Fruit fly (Drosophila melanogaster) whole organism, embryonic: ENCODE measurements around the gene Wwox.

Source experiments
- Abd-B ChIP-seq: fragments of 200-800 bp; sonication (Bioruptor generic); optimal IDR thresholded peaks from 2 replicates; lab custom pipeline; 2018; ENCODE audit warnings: missing biosample characterization, mild to moderate bottlenecking, missing genetic modification characterization, moderate library complexity
- CG12104 ChIP-seq: fragments of 200-800 bp; sonication (Bioruptor generic); optimal IDR thresholded peaks from 3 replicates; lab custom pipeline; 2016; ENCODE audit warnings: missing biosample characterization, missing genetic modification characterization
- CG15011 ChIP-seq: fragments of 200-800 bp; sonication (Bioruptor generic); optimal IDR thresholded peaks from 3 replicates; lab custom pipeline; 2018; ENCODE audit warnings: missing biosample characterization, mild to moderate bottlenecking, missing genetic modification characterization
- CG17186 ChIP-seq: fragments of 200-800 bp; sonication (Bioruptor generic); optimal IDR thresholded peaks from 3 replicates; lab custom pipeline; 2017; ENCODE audit warnings: missing biosample characterization, missing genetic modification reagents, missing genetic modification characterization
- CG17802 ChIP-seq: fragments of 200-800 bp; sonication (Bioruptor generic); optimal IDR thresholded peaks from 2 replicates; lab custom pipeline; 2018; ENCODE audit warnings: missing biosample characterization, mild to moderate bottlenecking, missing genetic modification characterization, moderate library complexity
- CG18476 ChIP-seq: fragments of 200-800 bp; sonication (Bioruptor generic); optimal IDR thresholded peaks from 2 replicates; lab custom pipeline; 2016; ENCODE audit warnings: missing biosample characterization, mild to moderate bottlenecking, missing genetic modification characterization
- CG2712 ChIP-seq: fragments of 200-800 bp; optimal IDR thresholded peaks from 3 replicates; lab custom pipeline; 2019; ENCODE audit warnings: missing biosample characterization, mild to moderate bottlenecking, missing genetic modification characterization, moderate library complexity
- CG34224 ChIP-seq: fragments of 200-800 bp; sonication (Bioruptor generic); IDR thresholded peaks from 3 replicates; pipeline ENCODE4 v1.3.6; 2022; ENCODE audit warnings: missing biosample characterization, missing genetic modification characterization; ENCODE audit not compliant: partially characterized antibody
- CG4707 ChIP-seq: fragments of 200-800 bp; sonication (Bioruptor generic); optimal IDR thresholded peaks from 2 replicates; lab custom pipeline; 2018; ENCODE audit warnings: missing biosample characterization, mild to moderate bottlenecking, missing genetic modification characterization, moderate library complexity
- CG7556 ChIP-seq: fragments of 200-800 bp; sonication (Bioruptor generic); optimal IDR thresholded peaks from 2 replicates; lab custom pipeline; 2017; ENCODE audit warnings: missing biosample characterization, mild to moderate bottlenecking, missing genetic modification characterization
- CG7928 ChIP-seq: fragments of 200-800 bp; sonication (Bioruptor generic); optimal IDR thresholded peaks from 2 replicates; lab custom pipeline; 2017; ENCODE audit warnings: missing biosample characterization, mild to moderate bottlenecking, missing genetic modification characterization
- CG8359 ChIP-seq: fragments of 200-800 bp; sonication (Bioruptor generic); optimal IDR thresholded peaks from 2 replicates; lab custom pipeline; 2017; ENCODE audit warnings: missing biosample characterization, mild to moderate bottlenecking, missing genetic modification characterization, borderline replicate concordance
- CoRest ChIP-seq: fragments of 200-800 bp; sonication (Bioruptor generic); optimal IDR thresholded peaks from 3 replicates; lab custom pipeline; 2018; ENCODE audit warnings: missing biosample characterization, mild to moderate bottlenecking, missing genetic modification characterization, moderate library complexity
- E2f1 ChIP-seq: fragments of 200-800 bp; sonication (Bioruptor generic); IDR thresholded peaks from 2 replicates; pipeline ENCODE4 v1.3.6; 2022; ENCODE audit warnings: missing biosample characterization, missing genetic modification characterization
- Hand ChIP-seq: fragments of 200-800 bp; sonication (Bioruptor generic); optimal IDR thresholded peaks from 2 replicates; lab custom pipeline; 2017; ENCODE audit warnings: mild to moderate bottlenecking, missing biosample characterization, missing genetic modification reagents, missing genetic modification characterization
- Lim3 ChIP-seq: fragments of 200-800 bp; sonication (Bioruptor generic); IDR thresholded peaks from 2 replicates; pipeline ENCODE4 v1.3.6; 2022; ENCODE audit warnings: missing biosample characterization, missing genetic modification characterization
- NK7.1 ChIP-seq: fragments of 200-800 bp; sonication (Bioruptor generic); optimal IDR thresholded peaks from 3 replicates; lab custom pipeline; 2016; ENCODE audit warnings: missing biosample characterization, missing genetic modification characterization
- Nf-YC ChIP-seq: fragments of 200-800 bp; optimal IDR thresholded peaks from 3 replicates; lab custom pipeline; 2019; ENCODE audit warnings: missing biosample characterization, mild to moderate bottlenecking, missing genetic modification characterization, moderate library complexity
- Side ChIP-seq: fragments of 200-800 bp; sonication (Bioruptor generic); optimal IDR thresholded peaks from 2 replicates; lab custom pipeline; 2016; ENCODE audit warnings: missing biosample characterization, missing genetic modification characterization
- Spps ChIP-seq: fragments of 200-800 bp; sonication (Bioruptor generic); optimal IDR thresholded peaks from 2 replicates; lab custom pipeline; 2018; ENCODE audit warnings: missing biosample characterization, mild to moderate bottlenecking, missing genetic modification characterization
- Ssrp ChIP-seq: fragments of 200-800 bp; sonication (Bioruptor generic); optimal IDR thresholded peaks from 2 replicates; lab custom pipeline; 2018; ENCODE audit warnings: missing biosample characterization, mild to moderate bottlenecking, missing genetic modification characterization, moderate library complexity
- Trl ChIP-seq, 3 experiments: fragments of >200 bp in 2 of 3; fragments of 200-800 bp in 1 of 3; sonication (Bioruptor generic) in 1 of 3; optimal IDR thresholded peaks; 2 replicates in 1 of 3; 3 replicates in 2 of 3; lab custom pipeline; 2016 to 2017; ENCODE audit warnings: missing biosample characterization in 1 of 3, missing genetic modification characterization in 1 of 3
- abd-A ChIP-seq: fragments of 200-800 bp; sonication (Bioruptor generic); optimal IDR thresholded peaks from 3 replicates; lab custom pipeline; 2019; ENCODE audit warnings: missing biosample characterization, mild to moderate bottlenecking, missing genetic modification characterization, moderate library complexity
- al ChIP-seq: fragments of 200-800 bp; sonication (Bioruptor generic); IDR thresholded peaks from 2 replicates; pipeline ENCODE4 v1.3.6; 2022; ENCODE audit warnings: missing biosample characterization, missing genetic modification characterization
- ase ChIP-seq: fragments of 200-800 bp; sonication (Bioruptor generic); IDR thresholded peaks from 3 replicates; pipeline ENCODE4 v1.3.6; 2022; ENCODE audit warnings: missing biosample characterization, missing genetic modification characterization
- cg ChIP-seq: fragments of 200-800 bp; sonication (Bioruptor generic); optimal IDR thresholded peaks from 3 replicates; lab custom pipeline; 2019; ENCODE audit warnings: missing biosample characterization, mild to moderate bottlenecking, missing genetic modification characterization, moderate library complexity
- chm ChIP-seq: fragments of 200-800 bp; sonication (Bioruptor generic); IDR thresholded peaks from 2 replicates; pipeline ENCODE4 v1.3.6; 2022; ENCODE audit warnings: missing biosample characterization, missing genetic modification characterization
- ci ChIP-seq: fragments of 200-800 bp; sonication (Bioruptor generic); IDR thresholded peaks from 3 replicates; pipeline ENCODE4 v1.3.6; 2022; ENCODE audit warnings: missing biosample characterization, missing genetic modification characterization
- crp ChIP-seq, 2 experiments: fragments of 200-800 bp; sonication (Bioruptor generic); optimal IDR thresholded peaks; 2 replicates in 1 of 2; 3 replicates in 1 of 2; lab custom pipeline; 2017; ENCODE audit warnings: missing biosample characterization in 2 of 2, missing genetic modification characterization in 2 of 2, mild to moderate bottlenecking in 1 of 2, moderate library complexity in 1 of 2
- da ChIP-seq: fragments of 200-800 bp; sonication (Bioruptor generic); optimal IDR thresholded peaks from 2 replicates; lab custom pipeline; 2016; ENCODE audit warnings: missing biosample characterization, missing genetic modification characterization
- fd102C ChIP-seq: fragments of 200-800 bp; sonication (Bioruptor generic); optimal IDR thresholded peaks from 2 replicates; lab custom pipeline; 2018; ENCODE audit warnings: missing biosample characterization, mild to moderate bottlenecking, missing genetic modification characterization, moderate library complexity
- fd3F ChIP-seq: fragments of 200-800 bp; sonication (Bioruptor generic); optimal IDR thresholded peaks from 2 replicates; lab custom pipeline; 2018; ENCODE audit warnings: missing biosample characterization, mild to moderate bottlenecking, missing genetic modification characterization, moderate library complexity
- ftz-f1 ChIP-seq: fragments of 200-800 bp; sonication (Bioruptor generic); optimal IDR thresholded peaks from 2 replicates; lab custom pipeline; 2016; ENCODE audit warnings: missing biosample characterization, missing genetic modification characterization
- lab ChIP-seq: fragments of 200-800 bp; sonication (Bioruptor generic); optimal IDR thresholded peaks from 3 replicates; lab custom pipeline; 2017; ENCODE audit warnings: missing biosample characterization, missing genetic modification characterization, mild to moderate bottlenecking, moderate library complexity, missing genetic modification reagents
- pfk ChIP-seq: fragments of 200-800 bp; sonication (Bioruptor generic); optimal IDR thresholded peaks from 2 replicates; lab custom pipeline; 2018; ENCODE audit warnings: missing biosample characterization, mild to moderate bottlenecking, missing genetic modification characterization, moderate library complexity
- pho ChIP-seq: fragments of 200-800 bp; sonication (Bioruptor generic); optimal IDR thresholded peaks from 2 replicates; lab custom pipeline; 2016; ENCODE audit warnings: missing biosample characterization, missing genetic modification characterization
- prd ChIP-seq, 3 experiments: fragments of >200 bp in 2 of 3; fragments of 200-800 bp in 1 of 3; sonication (Bioruptor generic) in 1 of 3; optimal IDR thresholded peaks in 2 of 3; IDR thresholded peaks in 1 of 3; 2 replicates in 2 of 3; 3 replicates in 1 of 3; pipeline versions ENCODE4 v1.3.6 to Lab custom; 2017 to 2022; ENCODE audit warnings: missing biosample characterization in 1 of 3, missing genetic modification characterization in 1 of 3
- pros ChIP-seq: fragments of 200-800 bp; sonication (Bioruptor generic); optimal IDR thresholded peaks from 3 replicates; lab custom pipeline; 2019; ENCODE audit warnings: missing biosample characterization, mild to moderate bottlenecking, missing genetic modification characterization, moderate library complexity
- pum ChIP-seq: fragments of 200-800 bp; sonication (Bioruptor generic); optimal IDR thresholded peaks from 2 replicates; lab custom pipeline; 2016; ENCODE audit warnings: missing biosample characterization, missing genetic modification characterization
- ro ChIP-seq: fragments of 200-800 bp; sonication (Bioruptor generic); IDR thresholded peaks from 2 replicates; pipeline ENCODE4 v1.3.6; 2022; ENCODE audit warnings: missing biosample characterization, missing genetic modification characterization
- run ChIP-seq: fragments of 200-800 bp; sonication (Bioruptor generic); optimal IDR thresholded peaks from 3 replicates; lab custom pipeline; 2018; ENCODE audit warnings: missing biosample characterization, mild to moderate bottlenecking, missing genetic modification characterization
- scrt ChIP-seq: fragments of 200-800 bp; sonication (Bioruptor generic); optimal IDR thresholded peaks from 2 replicates; lab custom pipeline; 2018; ENCODE audit warnings: missing biosample characterization, mild to moderate bottlenecking, missing genetic modification characterization, moderate library complexity
- sens-2 ChIP-seq: fragments of 200-800 bp; sonication (Bioruptor generic); IDR thresholded peaks from 2 replicates; pipeline ENCODE4 v1.3.6; 2022; ENCODE audit warnings: missing biosample characterization, missing genetic modification characterization
- sqz ChIP-seq: fragments of 200-800 bp; sonication (Bioruptor generic); optimal IDR thresholded peaks from 3 replicates; lab custom pipeline; 2018; ENCODE audit warnings: missing biosample characterization, mild to moderate bottlenecking, missing genetic modification characterization
- toy ChIP-seq: fragments of 200-800 bp; sonication (Bioruptor generic); IDR thresholded peaks from 2 replicates; pipeline ENCODE4 v1.3.6; 2022; ENCODE audit warnings: missing biosample characterization, missing genetic modification characterization
- twi ChIP-seq: fragments of 200-800 bp; optimal IDR thresholded peaks from 2 replicates; lab custom pipeline; 2019; ENCODE audit warnings: missing biosample characterization, mild to moderate bottlenecking, missing genetic modification characterization, moderate library complexity
- unc-4 ChIP-seq: fragments of 200-800 bp; sonication (Bioruptor generic); IDR thresholded peaks from 2 replicates; pipeline ENCODE4 v1.3.6; 2022; ENCODE audit warnings: missing biosample characterization, missing genetic modification characterization; ENCODE audit not compliant: partially characterized antibody
- z ChIP-seq: fragments of 200-800 bp; sonication (Bioruptor generic); IDR thresholded peaks from 3 replicates; pipeline ENCODE4 v1.3.6; 2022; ENCODE audit warnings: missing biosample characterization, missing genetic modification characterization
- zfh1 ChIP-seq: fragments of 200-800 bp; sonication (Bioruptor generic); IDR thresholded peaks from 3 replicates; pipeline ENCODE4 v1.3.6; 2022; ENCODE audit warnings: missing biosample characterization, missing genetic modification characterization

The Wwox gene

DNA sequence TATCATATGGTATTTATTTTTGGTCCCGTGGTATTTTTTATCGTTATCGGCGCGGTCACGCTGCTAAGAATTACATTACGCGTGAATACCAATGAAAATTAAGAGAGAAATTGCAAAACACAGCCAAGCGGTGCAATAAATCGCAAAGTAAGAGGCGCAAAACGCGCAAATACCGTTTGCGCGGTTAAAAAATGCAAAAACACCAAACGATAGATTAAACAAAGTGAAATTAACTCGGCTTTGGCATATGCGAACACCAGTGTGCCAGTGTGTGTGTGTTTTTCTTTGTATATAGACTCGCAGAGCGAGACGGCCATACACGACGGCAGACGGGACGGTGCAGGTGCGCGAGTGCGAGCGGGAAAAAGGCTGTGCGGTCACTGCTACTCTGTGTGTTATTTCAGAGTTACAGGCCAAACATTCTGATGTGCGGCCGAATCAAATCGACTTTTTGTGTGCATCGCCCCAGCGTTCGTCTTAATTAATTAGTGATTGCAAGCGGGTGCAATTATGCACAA is 26.7 kb upstream of the Wwox start, which contains the start of gene Cka (continued):
- peak; percentile 48; the same call in 2 of the 3 replicates for TF ChIP-seq ci (GFP tag; lab: Robert Waterston, UW)
- TF ChIP-seq run (tag; lab: Kevin White, UChicago) = no peak
- peak; percentile 97 for TF ChIP-seq cg (GFP tag; lab: Kevin White, UChicago)
- no peak for TF ChIP-seq CG15011 (GFP tag; lab: Kevin White, UChicago)
- TF ChIP-seq z (GFP tag; lab: Robert Waterston, UW) = no peak
- peak; percentile 54; the same call in 1 of the 2 replicates for TF ChIP-seq chm (GFP tag; lab: Robert Waterston, UW)
- no peak for TF ChIP-seq CG7928 (GFP tag; lab: Kevin White, UChicago)
- TF ChIP-seq scrt (GFP tag; lab: Kevin White, UChicago) = no peak
- no peak for TF ChIP-seq prd (optimal IDR thresholded peaks at IDR 0.05; lab: Kevin White, UChicago)
- peak; percentile 41; the same call in 1 of the 3 replicates for TF ChIP-seq prd (GFP tag; IDR thresholded peaks at IDR 0.05; lab: Robert Waterston, UW)
- TF ChIP-seq twi (tag; lab: Kevin White, UChicago) = peak; percentile 12
- no peak for TF ChIP-seq da
- TF ChIP-seq sqz (GFP tag; lab: Kevin White, UChicago) = peak; percentile 47
- TF ChIP-seq Abd-B (GFP tag; lab: Kevin White, UChicago) = peak; percentile 11
- TF ChIP-seq crp (GFP tag; optimal IDR thresholded peaks at IDR 0.05; lab: Kevin White, UChicago) = no peak
- peak; percentile 2 for TF ChIP-seq Hand (GFP tag; lab: Kevin White, UChicago)
- no peak for TF ChIP-seq Side (GFP tag; lab: Kevin White, UChicago)
- TF ChIP-seq Nf-YC = peak; percentile 81
- TF ChIP-seq pros (GFP tag; lab: Kevin White, UChicago) = no peak
- TF ChIP-seq Trl (optimal IDR thresholded peaks at IDR 0.05; lab: Kevin White, UChicago) = no peak
- no peak for TF ChIP-seq Trl (GFP tag; optimal IDR thresholded peaks at IDR 0.05; lab: Kevin White, UChicago)
- no peak for TF ChIP-seq CG18476 (GFP tag; lab: Kevin White, UChicago)
- TF ChIP-seq Spps (tag; lab: Kevin White, UChicago) = no peak
- no peak for TF ChIP-seq NK7.1 (GFP tag; lab: Kevin White, UChicago)
- TF ChIP-seq CG4707 (GFP tag; lab: Kevin White, UChicago) = no peak
- TF ChIP-seq zfh1 = no peak
- no peak for TF ChIP-seq pho
- peak; percentile 46 for TF ChIP-seq lab (GFP tag; lab: Kevin White, UChicago)
- peak; percentile 3 for TF ChIP-seq pfk (GFP tag; lab: Kevin White, UChicago)
- TF ChIP-seq Lim3 (GFP tag; lab: Robert Waterston, UW) = no peak
- no peak for TF ChIP-seq abd-A
- TF ChIP-seq al = no peak
- no peak for TF ChIP-seq sens-2 (GFP tag; lab: Robert Waterston, UW)
- TF ChIP-seq CG17186 (GFP tag; lab: Kevin White, UChicago) = peak; percentile 36
- TF ChIP-seq CG7556 = no peak
- no peak for TF ChIP-seq CG8359 (GFP tag; lab: Kevin White, UChicago)
- TF ChIP-seq fd3F (GFP tag; lab: Kevin White, UChicago) = no peak
- no peak for TF ChIP-seq Ssrp (tag; lab: Kevin White, UChicago)
- TF ChIP-seq CG2712 (tag; lab: Kevin White, UChicago) = no peak
- no peak for TF ChIP-seq CG12104 (GFP tag; lab: Kevin White, UChicago)
- no peak for TF ChIP-seq pum
- no peak for TF ChIP-seq CoRest (tag; lab: Kevin White, UChicago)
- peak; percentile 69 for TF ChIP-seq ftz-f1 (GFP tag; lab: Kevin White, UChicago)
- TF ChIP-seq fd102C = no peak
- TF ChIP-seq E2f1 (GFP tag; lab: Robert Waterston, UW) = no peak
- 0 out of 3 replicates have a peak, but pooled peaks have one; percentile 28 for TF ChIP-seq ase (GFP tag; lab: Robert Waterston, UW)
- peak; percentile 34; the same call in 1 of the 3 replicates for TF ChIP-seq CG34224 (GFP tag; lab: Robert Waterston, UW)
- TF ChIP-seq ro = no peak
- TF ChIP-seq unc-4 (GFP tag; lab: Robert Waterston, UW) = 0 out of 2 replicates have a peak, but pooled peaks have one; percentile 11
- TF ChIP-seq toy (GFP tag; lab: Robert Waterston, UW) = no peak
- TF ChIP-seq CG17802 (tag; lab: Kevin White, UChicago) = no peak
